Worm (Caenorhabditis elegans) whole organism, L1 larva: Measurements from ENCODE around the gene del-8.
A peak's percentile ranks its signal among the peaks of the same experiment; 100 is the strongest.

ENCODE experiments used
- C04F5.9 ChIP-seq: sonication (generic microtip); optimal IDR thresholded peaks from 2 replicates; lab custom pipeline; 2016; ENCODE audit warnings: missing genetic modification characterization, missing compliant biosample characterization
- C34B4.2 ChIP-seq: sonication (generic microtip); optimal IDR thresholded peaks from 2 replicates; lab custom pipeline; 2017; ENCODE audit warnings: mild to moderate bottlenecking, missing genetic modification characterization, missing compliant biosample characterization
- F16B12.6 ChIP-seq: fragments of 150-350 bp; optimal IDR thresholded peaks from 2 replicates; lab custom pipeline; 2014; ENCODE audit warnings: missing biosample characterization, missing genetic modification characterization
- Y116A8C.19 ChIP-seq: sonication (generic microtip); optimal IDR thresholded peaks from 2 replicates; lab custom pipeline; 2016; ENCODE audit warnings: missing compliant biosample characterization, missing genetic modification characterization, borderline replicate concordance
- aha-1 ChIP-seq: fragments of 150-350 bp; optimal IDR thresholded peaks from 2 replicates; lab custom pipeline; 2014; ENCODE audit warnings: missing biosample characterization, missing genetic modification characterization
- alr-1 ChIP-seq: fragments of 200-800 bp; sonication (Bioruptor generic); optimal IDR thresholded peaks from 2 replicates; lab custom pipeline; 2018; ENCODE audit warnings: borderline replicate concordance, mild to moderate bottlenecking, missing genetic modification characterization, missing compliant biosample characterization
- aly-2 ChIP-seq: fragments of 150-350 bp; optimal IDR thresholded peaks from 2 replicates; lab custom pipeline; 2014; ENCODE audit warnings: missing biosample characterization, missing genetic modification characterization
- blmp-1 ChIP-seq: fragments of 150-350 bp; optimal IDR thresholded peaks from 2 replicates; lab custom pipeline; 2014; ENCODE audit warnings: missing biosample characterization, missing genetic modification characterization
- ceh-63 ChIP-seq: fragments of 200-800 bp; sonication (Bioruptor generic); optimal IDR thresholded peaks from 2 replicates; lab custom pipeline; 2018; ENCODE audit warnings: mild to moderate bottlenecking, missing genetic modification characterization, missing compliant biosample characterization
- ceh-8 ChIP-seq: fragments of 200-800 bp; sonication (Bioruptor generic); optimal IDR thresholded peaks from 2 replicates; lab custom pipeline; 2018; ENCODE audit warnings: mild to moderate bottlenecking, missing genetic modification characterization, moderate library complexity, missing compliant biosample characterization
- ceh-88 ChIP-seq: fragments of 200-800 bp; sonication (Bioruptor generic); IDR thresholded peaks from 2 replicates; pipeline ENCODE4 v1.3.6; 2022; ENCODE audit warnings: missing genetic modification characterization, missing compliant biosample characterization
- ceh-90 ChIP-seq: sonication (generic microtip); optimal IDR thresholded peaks from 2 replicates; lab custom pipeline; 2016; ENCODE audit warnings: missing genetic modification characterization, missing compliant biosample characterization
- ces-1 ChIP-seq: fragments of 150-350 bp; optimal IDR thresholded peaks from 2 replicates; lab custom pipeline; 2014; ENCODE audit warnings: missing biosample characterization, missing genetic modification reagents, missing genetic modification characterization
- dpl-1 ChIP-seq, 3 experiments: fragments of 150-350 bp in 2 of 3; sonication (generic microtip) in 1 of 3; optimal IDR thresholded peaks; 2 replicates each; lab custom pipeline; 2014 to 2017; ENCODE audit warnings: missing biosample characterization in 3 of 3, missing genetic modification characterization in 3 of 3, missing genetic modification reagents in 3 of 3
- dsc-1 ChIP-seq: sonication (generic microtip); optimal IDR thresholded peaks from 2 replicates; lab custom pipeline; 2016; ENCODE audit warnings: mild to moderate bottlenecking, missing genetic modification characterization, missing compliant biosample characterization
- efl-3 ChIP-seq: fragments of 200-800 bp; sonication (Bioruptor generic); optimal IDR thresholded peaks from 2 replicates; lab custom pipeline; 2018; ENCODE audit warnings: mild to moderate bottlenecking, missing genetic modification characterization, missing compliant biosample characterization
- elt-3 ChIP-seq, 6 experiments: fragments of 150-350 bp in 1 of 6; sonication (generic microtip); optimal IDR thresholded peaks; 2 replicates each; lab custom pipeline; 2017 to 2018; ENCODE audit warnings: missing biosample characterization in 6 of 6, missing genetic modification characterization in 6 of 6, inconsistent platforms in 1 of 6
- fkh-8 ChIP-seq: sonication (generic microtip); optimal IDR thresholded peaks from 2 replicates; lab custom pipeline; 2016; ENCODE audit warnings: mild to moderate bottlenecking, missing genetic modification characterization, missing compliant biosample characterization
- grh-1 ChIP-seq: fragments of 200-800 bp; sonication (Bioruptor generic); IDR thresholded peaks from 2 replicates; pipeline ENCODE4 v1.3.6; 2022; ENCODE audit warnings: missing genetic modification reagents, missing genetic modification characterization, missing compliant biosample characterization
- hlh-4 ChIP-seq: sonication (generic microtip); optimal IDR thresholded peaks from 2 replicates; lab custom pipeline; 2016; ENCODE audit warnings: mild to moderate bottlenecking, missing genetic modification characterization, missing compliant biosample characterization
- hpl-2 ChIP-seq: fragments of 150-350 bp; optimal IDR thresholded peaks from 2 replicates; lab custom pipeline; 2014; ENCODE audit warnings: missing biosample characterization, missing genetic modification reagents, missing genetic modification characterization
- irx-1 ChIP-seq: sonication (generic microtip); optimal IDR thresholded peaks from 2 replicates; lab custom pipeline; 2016; ENCODE audit warnings: missing genetic modification characterization, missing compliant biosample characterization
- isw-1 ChIP-seq: fragments of 200-800 bp; sonication (Bioruptor generic); IDR thresholded peaks from 2 replicates; pipeline ENCODE4 v1.3.6; 2022; ENCODE audit warnings: missing genetic modification characterization, missing compliant biosample characterization
- jun-1 ChIP-seq: fragments of 150-350 bp; optimal IDR thresholded peaks from 2 replicates; lab custom pipeline; 2014; ENCODE audit warnings: missing biosample characterization, missing genetic modification reagents, missing genetic modification characterization
- lin-13 ChIP-seq: fragments of 150-350 bp; optimal IDR thresholded peaks from 2 replicates; lab custom pipeline; 2014; ENCODE audit warnings: missing biosample characterization, missing genetic modification reagents, missing genetic modification characterization
- lin-15B ChIP-seq: fragments of 150-350 bp; sonication (generic microtip); optimal IDR thresholded peaks from 3 replicates; lab custom pipeline; 2014; ENCODE audit warnings: missing biosample characterization, missing genetic modification characterization
- lin-35 ChIP-seq, 2 experiments: fragments of 150-350 bp; optimal IDR thresholded peaks; 2 replicates each; lab custom pipeline; 2014; ENCODE audit warnings: missing biosample characterization in 2 of 2, missing genetic modification characterization in 2 of 2, missing genetic modification reagents in 2 of 2
- lin-39 ChIP-seq: fragments of 150-350 bp; optimal IDR thresholded peaks from 2 replicates; lab custom pipeline; 2014; ENCODE audit warnings: missing biosample characterization, missing genetic modification reagents, missing genetic modification characterization
- lsy-2 ChIP-seq, 2 experiments: fragments of 150-350 bp; optimal IDR thresholded peaks; 2 replicates each; lab custom pipeline; 2014; ENCODE audit warnings: missing biosample characterization in 2 of 2, missing genetic modification characterization in 2 of 2
- mab-9 ChIP-seq: fragments of 200-800 bp; sonication (Bioruptor generic); IDR thresholded peaks from 2 replicates; pipeline ENCODE4 v1.3.6; 2022; ENCODE audit warnings: missing genetic modification reagents, missing genetic modification characterization, missing compliant biosample characterization
- mdl-1 ChIP-seq, 2 experiments: fragments of 150-350 bp; optimal IDR thresholded peaks; 2 replicates each; lab custom pipeline; 2014 to 2017; ENCODE audit warnings: missing biosample characterization in 2 of 2, missing genetic modification characterization in 2 of 2, inconsistent platforms in 1 of 2
- mef-2 ChIP-seq: fragments of 150-350 bp; optimal IDR thresholded peaks from 2 replicates; lab custom pipeline; 2014; ENCODE audit warnings: missing biosample characterization, missing genetic modification characterization
- nhr-11 ChIP-seq: fragments of 150-350 bp; optimal IDR thresholded peaks from 2 replicates; lab custom pipeline; 2014; ENCODE audit warnings: missing biosample characterization, missing genetic modification characterization
- nhr-12 ChIP-seq: sonication (generic microtip); optimal IDR thresholded peaks from 2 replicates; lab custom pipeline; 2017; ENCODE audit warnings: missing biosample characterization, missing genetic modification characterization
- nhr-19 ChIP-seq: fragments of 200-800 bp; sonication (Bioruptor generic); conservative IDR thresholded peaks from 2 replicates; pipeline ENCODE4 v1.3.6; 2022; ENCODE audit warnings: missing genetic modification characterization, missing compliant biosample characterization
- nhr-237 ChIP-seq: fragments of 150-350 bp; optimal IDR thresholded peaks from 2 replicates; lab custom pipeline; 2014; ENCODE audit warnings: missing biosample characterization, missing genetic modification characterization
- nhr-28 ChIP-seq: fragments of 150-350 bp; optimal IDR thresholded peaks from 2 replicates; lab custom pipeline; 2014; ENCODE audit warnings: missing biosample characterization, missing genetic modification characterization
- nhr-47 ChIP-seq: sonication (generic microtip); optimal IDR thresholded peaks from 2 replicates; lab custom pipeline; 2016; ENCODE audit warnings: mild to moderate bottlenecking, missing genetic modification characterization, moderate library complexity, missing compliant biosample characterization
- nhr-71 ChIP-seq: sonication (generic microtip); optimal IDR thresholded peaks from 2 replicates; lab custom pipeline; 2016; ENCODE audit warnings: mild to moderate bottlenecking, missing genetic modification characterization, moderate library complexity, missing compliant biosample characterization
- nhr-76 ChIP-seq: sonication (generic microtip); optimal IDR thresholded peaks from 2 replicates; lab custom pipeline; 2017; ENCODE audit warnings: missing biosample characterization, missing genetic modification characterization
- nhr-77 ChIP-seq: fragments of 150-350 bp; optimal IDR thresholded peaks from 2 replicates; lab custom pipeline; 2014; ENCODE audit warnings: missing biosample characterization, missing genetic modification characterization
- nhr-84 ChIP-seq: sonication (generic microtip); optimal IDR thresholded peaks from 2 replicates; lab custom pipeline; 2017; ENCODE audit warnings: missing biosample characterization, missing genetic modification characterization
- pag-3 ChIP-seq: sonication (generic microtip); optimal IDR thresholded peaks from 2 replicates; lab custom pipeline; 2017; ENCODE audit warnings: missing genetic modification characterization, mild to moderate bottlenecking, missing compliant biosample characterization, antibody characterized with exemption, borderline replicate concordance; ENCODE audit not compliant: insufficient read depth
- pqm-1 ChIP-seq: sonication (generic microtip); optimal IDR thresholded peaks from 3 replicates; lab custom pipeline; 2017; ENCODE audit warnings: missing biosample characterization, missing genetic modification characterization
- rnt-1 ChIP-seq: sonication (generic microtip); optimal IDR thresholded peaks from 2 replicates; lab custom pipeline; 2016; ENCODE audit warnings: mild to moderate bottlenecking, missing genetic modification characterization, moderate library complexity, missing compliant biosample characterization
- sptf-1 ChIP-seq: fragments of 150-350 bp; optimal IDR thresholded peaks from 2 replicates; lab custom pipeline; 2014; ENCODE audit warnings: missing biosample characterization, missing genetic modification characterization
- sup-37 ChIP-seq: fragments of 200-800 bp; sonication (Bioruptor generic); optimal IDR thresholded peaks from 2 replicates; lab custom pipeline; 2018; ENCODE audit warnings: mild to moderate bottlenecking, missing genetic modification characterization, missing compliant biosample characterization
- tlp-1 ChIP-seq: fragments of 150-350 bp; optimal IDR thresholded peaks from 2 replicates; lab custom pipeline; 2014; ENCODE audit warnings: missing biosample characterization, missing genetic modification characterization
- unc-130 ChIP-seq: fragments of 150-350 bp; optimal IDR thresholded peaks from 2 replicates; lab custom pipeline; 2017; ENCODE audit warnings: missing biosample characterization, missing genetic modification characterization, inconsistent platforms
- unc-30 ChIP-seq: sonication (generic microtip); optimal IDR thresholded peaks from 2 replicates; lab custom pipeline; 2017; ENCODE audit warnings: missing biosample characterization, missing genetic modification characterization
- unc-62 ChIP-seq: fragments of 150-350 bp; optimal IDR thresholded peaks from 2 replicates; lab custom pipeline; 2014; ENCODE audit warnings: missing biosample characterization, missing genetic modification reagents, missing genetic modification characterization
- vab-15 ChIP-seq: sonication (generic microtip); optimal IDR thresholded peaks from 2 replicates; lab custom pipeline; 2017; ENCODE audit warnings: missing genotype, mild to moderate bottlenecking, missing genetic modification characterization, missing compliant biosample characterization
- xbp-1 ChIP-seq: sonication (generic microtip); optimal IDR thresholded peaks from 2 replicates; lab custom pipeline; 2016; ENCODE audit warnings: missing genetic modification characterization, missing compliant biosample characterization
- ztf-4 ChIP-seq: fragments of 150-350 bp; optimal IDR thresholded peaks from 2 replicates; lab custom pipeline; 2014; ENCODE audit warnings: missing biosample characterization, missing genetic modification characterization

The del-8 gene

DNA sequence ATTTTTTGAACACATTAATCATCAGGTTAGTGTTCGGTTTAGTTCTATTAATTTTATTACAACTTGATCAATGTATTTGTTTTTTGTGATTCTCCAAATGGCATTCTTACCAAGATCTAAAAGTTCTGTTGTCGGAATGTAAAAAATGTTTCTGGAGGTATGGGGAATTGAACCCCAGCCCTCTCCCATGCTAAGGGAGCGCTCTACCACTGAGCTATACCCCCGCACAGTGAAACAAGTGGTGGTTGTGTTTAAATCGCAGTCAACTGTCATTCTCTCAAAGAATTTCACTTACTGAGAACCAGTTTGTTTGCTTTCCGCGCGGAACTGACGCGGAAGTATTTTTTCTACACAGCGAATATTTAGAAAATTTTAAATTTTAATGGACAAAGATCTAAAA is 48.5 kb downstream of the del-8 start (continued):
- no peak for TF ChIP-seq ceh-63
- no peak for TF ChIP-seq pag-3 (tag; lab: Kevin White, UChicago)
- no peak for TF ChIP-seq F16B12.6
- TF ChIP-seq pqm-1 (tag; lab: Kevin White, UChicago), result no peak
- no peak for TF ChIP-seq nhr-28
- TF ChIP-seq hlh-4, result no peak
- TF ChIP-seq aly-2, result peak; percentile 11
- no peak for TF ChIP-seq nhr-11 (tag; lab: Kevin White, UChicago)
- no peak for TF ChIP-seq nhr-76 (tag; lab: Kevin White, UChicago)
- TF ChIP-seq ceh-88 (GFP tag; lab: Robert Waterston, UW), result no peak
- peak; percentile 13 for TF ChIP-seq irx-1 (tag; lab: Kevin White, UChicago)
- no peak for TF ChIP-seq efl-3 (GFP tag; lab: Kevin White, UChicago)
- no peak for TF ChIP-seq elt-3 (tag; optimal IDR thresholded peaks at IDR 0.05; lab: Kevin White, UChicago)
- peak in 1 of 2 experiments; percentile 37 for TF ChIP-seq lsy-2 (tag; optimal IDR thresholded peaks at IDR 0.05; lab: Kevin White, UChicago)
- peak; percentile 16 for TF ChIP-seq blmp-1 (tag; lab: Kevin White, UChicago)
- TF ChIP-seq ceh-8 (GFP tag; lab: Kevin White, UChicago), result no peak
- no peak for TF ChIP-seq sptf-1 (tag; lab: Kevin White, UChicago)
- peak; percentile 16 for TF ChIP-seq nhr-77 (tag; lab: Kevin White, UChicago)
- no peak for TF ChIP-seq hpl-2
- TF ChIP-seq nhr-237 (tag; lab: Kevin White, UChicago), result no peak
- no peak for TF ChIP-seq alr-1
- TF ChIP-seq C34B4.2 (tag; lab: Kevin White, UChicago), result no peak
- TF ChIP-seq Y116A8C.19 (tag; lab: Kevin White, UChicago), result no peak
- peak; percentile 37 for TF ChIP-seq dsc-1 (tag; lab: Kevin White, UChicago)
- no peak for TF ChIP-seq mab-9 (GFP tag; lab: Robert Waterston, UW)
- no peak for TF ChIP-seq unc-130 (tag; lab: Kevin White, UChicago)
- TF ChIP-seq aha-1 (tag; lab: Kevin White, UChicago), result no peak
- TF ChIP-seq xbp-1 (tag; lab: Kevin White, UChicago), result peak; percentile 53
- no peak for TF ChIP-seq nhr-84
- no peak for TF ChIP-seq isw-1 (GFP tag; lab: Robert Waterston, UW)
- TF ChIP-seq unc-62 (GFP tag; lab: Kevin White, UChicago), result no peak
- TF ChIP-seq rnt-1 (tag; lab: Kevin White, UChicago), result peak; percentile 61
- TF ChIP-seq dpl-1 (GFP tag; optimal IDR thresholded peaks at IDR 0.05; lab: Kevin White, UChicago), result peak in 1 of 3 experiments; percentile 10
- no peak for TF ChIP-seq lin-39
- no peak for TF ChIP-seq ceh-90 (tag; lab: Kevin White, UChicago)
- no peak for TF ChIP-seq mdl-1 (tag; optimal IDR thresholded peaks at IDR 0.05; lab: Kevin White, UChicago)
- no peak for TF ChIP-seq unc-30 (tag; lab: Kevin White, UChicago)
- TF ChIP-seq lin-13, result peak; percentile 8
- peak; percentile 48; the same call in 1 of the 2 replicates for TF ChIP-seq nhr-19
- no peak for TF ChIP-seq grh-1 (GFP tag; lab: Robert Waterston, UW)
- peak in 1 of 2 experiments; percentile 34 for TF ChIP-seq lin-35 (GFP tag; optimal IDR thresholded peaks at IDR 0.05; lab: Kevin White, UChicago)
- no peak for TF ChIP-seq nhr-12
- TF ChIP-seq lin-15B (tag; lab: Kevin White, UChicago), result no peak
- TF ChIP-seq nhr-71 (tag; lab: Kevin White, UChicago), result peak; percentile 63
- TF ChIP-seq fkh-8 (tag; lab: Kevin White, UChicago), result no peak
- TF ChIP-seq ces-1, result no peak
- TF ChIP-seq C04F5.9 (tag; lab: Kevin White, UChicago), result no peak
- TF ChIP-seq sup-37 (GFP tag; lab: Kevin White, UChicago), result no peak
- no peak for TF ChIP-seq mef-2 (tag; lab: Kevin White, UChicago)
- TF ChIP-seq ztf-4 (tag; lab: Kevin White, UChicago), result peak; percentile 19
- TF ChIP-seq tlp-1, result no peak
- no peak for TF ChIP-seq vab-15 (tag; lab: Kevin White, UChicago)
- no peak for TF ChIP-seq jun-1 (tag; lab: Kevin White, UChicago)
- peak; percentile 57 for TF ChIP-seq nhr-47
